Fruit fly (Drosophila melanogaster): Measurements from ENCODE around the gene vls.
A peak's percentile ranks its signal among the peaks of the same experiment; 100 is the strongest.

Gene vls

DNA sequence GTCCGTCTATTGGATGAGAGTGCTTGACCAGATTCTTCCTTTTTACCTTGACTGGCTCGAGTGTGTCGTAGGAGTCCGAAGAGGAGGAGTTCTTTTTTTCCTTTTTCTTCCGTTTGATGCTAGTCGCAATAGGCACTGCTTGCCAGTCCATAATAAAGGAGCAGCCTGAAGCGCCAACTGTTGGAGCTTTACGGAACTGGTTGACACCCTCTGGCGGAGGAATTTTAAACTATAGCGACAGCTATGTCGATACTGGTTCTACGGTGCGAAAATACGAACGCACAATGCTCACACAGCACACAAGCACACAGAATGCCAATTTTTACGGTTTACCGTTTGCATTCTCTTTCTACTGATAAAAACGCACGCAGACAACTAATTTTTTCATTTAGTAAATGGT is 41.1 kb upstream of the vls start (continued):
- TF ChIP-seq CG8290 (GFP tag; optimal IDR thresholded peaks at IDR 0.05): peak; percentile 58
- peak in 1 of 2 experiments; percentile 53 for TF ChIP-seq CG8290 (tag; optimal IDR thresholded peaks at IDR 0.05)
- peak; percentile 24 for TF ChIP-seq CG15514 (GFP tag; optimal IDR thresholded peaks at IDR 0.05)
- no peak for TF ChIP-seq CG2875 (GFP tag; optimal IDR thresholded peaks at IDR 0.05)
- TF ChIP-seq CG11456 (GFP tag; IDR thresholded peaks at IDR 0.05): peak; percentile 65; the same call in 1 of the 3 replicates
- TF ChIP-seq CG7372 (GFP tag; IDR thresholded peaks at IDR 0.05): no peak
- no peak for TF ChIP-seq az2 (GFP tag; optimal IDR thresholded peaks at IDR 0.05)
- TF ChIP-seq slbo (GFP tag; IDR thresholded peaks at IDR 0.05): peak; percentile 26; the same call in 1 of the 2 replicates

DNA sequence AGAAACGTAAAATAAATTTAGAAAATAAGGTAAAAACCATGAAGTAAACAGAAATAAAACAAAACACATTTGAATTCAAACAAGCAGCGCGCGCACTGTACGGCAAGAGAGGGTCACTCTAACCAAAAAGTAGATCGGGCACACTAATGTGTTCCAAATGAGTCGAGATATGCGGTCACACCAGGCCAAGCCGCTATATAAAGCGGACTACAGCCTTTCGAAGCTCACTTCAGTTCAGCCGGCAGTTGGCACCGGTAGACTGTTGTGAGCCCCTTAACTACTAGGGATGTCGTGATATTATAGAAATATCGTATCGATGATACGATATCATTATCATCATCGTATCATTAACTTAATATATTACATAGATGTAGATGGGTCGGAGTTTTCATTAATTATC is 39.0 kb upstream of the vls start:
- peak; percentile 62 for TF ChIP-seq sens (GFP tag)
- TF ChIP-seq CG14441 (GFP tag; IDR thresholded peaks at IDR 0.05): no peak
- TF ChIP-seq CG8290 (GFP tag; optimal IDR thresholded peaks at IDR 0.05): peak; percentile 38
- peak; percentile 2 to 50 for TF ChIP-seq CG8290 (tag; optimal IDR thresholded peaks at IDR 0.05)
- TF ChIP-seq CG3407 (GFP tag; optimal IDR thresholded peaks at IDR 0.05): no peak
- TF ChIP-seq CG17186 (GFP tag; optimal IDR thresholded peaks at IDR 0.05): no peak
- no peak for TF ChIP-seq zen2 (GFP tag; IDR thresholded peaks at IDR 0.05; ENCODE audit: partially characterized antibody)
- TF ChIP-seq Ptx1 (GFP tag; IDR thresholded peaks at IDR 0.05): no peak
- no peak for TF ChIP-seq CG10431 (GFP tag; optimal IDR thresholded peaks at IDR 0.05)
- no peak for TF ChIP-seq Sry-δ (GFP tag; optimal IDR thresholded peaks at IDR 0.05)
- peak; percentile 88 for TF ChIP-seq E2f2 (GFP tag; IDR thresholded peaks at IDR 0.05)
- TF ChIP-seq tna (GFP tag; IDR thresholded peaks at IDR 0.05; ENCODE audit: partially characterized antibody): no peak
- no peak for TF ChIP-seq Vsx1 (GFP tag; optimal IDR thresholded peaks at IDR 0.05)
- peak; percentile 53 for TF ChIP-seq Hmr (GFP tag; optimal IDR thresholded peaks at IDR 0.05)
- TF ChIP-seq CoRest (tag; optimal IDR thresholded peaks at IDR 0.05): no peak
- no peak for TF ChIP-seq ERR (GFP tag; optimal IDR thresholded peaks at IDR 0.05)
- no peak for TF ChIP-seq Usf (GFP tag; optimal IDR thresholded peaks at IDR 0.05)
- TF ChIP-seq Jarid2 (GFP tag; optimal IDR thresholded peaks at IDR 0.05): peak; percentile 41
- TF ChIP-seq odd (GFP tag; optimal IDR thresholded peaks at IDR 0.05): no peak
- TF ChIP-seq HLHmδ (GFP tag; optimal IDR thresholded peaks at IDR 0.05): no peak
- TF ChIP-seq CG17359 (tag; optimal IDR thresholded peaks at IDR 0.05): no peak
- no peak for TF ChIP-seq cad (GFP tag; optimal IDR thresholded peaks at IDR 0.05)
- TF ChIP-seq CG17361 (GFP tag; IDR thresholded peaks at IDR 0.05): peak; percentile 66; the same call in 2 of the 3 replicates
- TF ChIP-seq CG30431 (GFP tag; optimal IDR thresholded peaks at IDR 0.05): no peak
- TF ChIP-seq Rfx (GFP tag; IDR thresholded peaks at IDR 0.05): no peak
- TF ChIP-seq CG10654 (GFP tag; optimal IDR thresholded peaks at IDR 0.05): no peak
- TF ChIP-seq ems (GFP tag; optimal IDR thresholded peaks at IDR 0.05): no peak
- 0 out of 3 replicates have a peak, but pooled peaks have one; percentile 16 for TF ChIP-seq CG14860 (GFP tag; IDR thresholded peaks at IDR 0.05; ENCODE audit: partially characterized antibody)
- no peak for TF ChIP-seq CG31365 (tag; optimal IDR thresholded peaks at IDR 0.05)
- TF ChIP-seq sug (tag; optimal IDR thresholded peaks at IDR 0.05): no peak
- TF ChIP-seq CG3281 (GFP tag; optimal IDR thresholded peaks at IDR 0.05): no peak
- TF ChIP-seq Lhr (GFP tag; optimal IDR thresholded peaks at IDR 0.05): peak; percentile 99
- TF ChIP-seq Opbp (GFP tag; IDR thresholded peaks at IDR 0.05; ENCODE audit: partially characterized antibody): 0 out of 3 replicates have a peak, but pooled peaks have one; percentile 37
- no peak for TF ChIP-seq lola (GFP tag; optimal IDR thresholded peaks at IDR 0.05)
- TF ChIP-seq amos (GFP tag; IDR thresholded peaks at IDR 0.05; ENCODE audit: partially characterized antibody): peak; percentile 39; the same call in 1 of the 2 replicates
- peak; percentile 76 for TF ChIP-seq CG9797 (GFP tag; optimal IDR thresholded peaks at IDR 0.05)
- TF ChIP-seq Stat92E (GFP tag; optimal IDR thresholded peaks at IDR 0.05): no peak
- no peak for TF ChIP-seq B-H1 (GFP tag; IDR thresholded peaks at IDR 0.05)
- TF ChIP-seq fd102C (GFP tag; optimal IDR thresholded peaks at IDR 0.05): no peak
- no peak for TF ChIP-seq CG11456 (GFP tag; IDR thresholded peaks at IDR 0.05)
- no peak for TF ChIP-seq CG11560 (tag; IDR thresholded peaks at IDR 0.05)
- TF ChIP-seq CG12219 (GFP tag; optimal IDR thresholded peaks at IDR 0.05): no peak
- TF ChIP-seq CG14965 (GFP tag; optimal IDR thresholded peaks at IDR 0.05; ENCODE audit: borderline replicate concordance): no peak

Measured in whole organism, embryonic.